Worm (Caenorhabditis elegans): ENCODE data around the gene C30A5.10.

DNA sequence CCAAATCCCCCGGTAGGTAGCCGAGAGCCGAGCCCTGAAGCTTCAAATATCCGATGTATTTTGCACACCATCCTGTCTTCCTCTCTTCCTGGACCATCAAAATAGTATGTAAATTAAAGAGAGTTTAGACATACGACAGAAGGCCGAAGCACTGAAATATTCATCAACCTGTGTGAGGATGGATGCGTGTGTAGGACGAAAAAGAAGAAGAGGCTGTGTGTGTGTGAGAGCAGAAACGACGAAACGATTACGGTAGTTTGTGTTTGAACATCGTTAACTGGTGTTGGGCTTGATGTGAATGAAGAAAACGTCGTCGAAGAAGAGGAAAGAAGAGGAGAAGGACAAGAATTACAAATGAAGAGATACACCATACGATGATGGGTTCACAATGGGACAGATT, 1.9 kb upstream of the C30A5.10 start:
- TF ChIP-seq mdl-1 (tag; optimal IDR thresholded peaks at IDR 0.05) (no peak), skn-1 (tag; optimal IDR thresholded peaks at IDR 0.05) (no peak), nhr-237 (tag; optimal IDR thresholded peaks at IDR 0.05) (no peak), F13H6.1 (tag; optimal IDR thresholded peaks at IDR 0.05) (no peak), ztf-11 (tag; optimal IDR thresholded peaks at IDR 0.05) (no peak), nhr-25 (tag; optimal IDR thresholded peaks at IDR 0.05) (no peak), lin-39 (tag; optimal IDR thresholded peaks at IDR 0.05) (no peak), mbf-1 (tag; optimal IDR thresholded peaks at IDR 0.05) (no peak), snpc-4 (tag; optimal IDR thresholded peaks at IDR 0.05) (no peak)
